Fruit fly (Drosophila melanogaster) whole organism, embryonic: ENCODE data around the gene CG5715.

ENCODE experiments used
- Adf1 ChIP-seq: fragments of 200-800 bp; sonication (Bioruptor generic); IDR thresholded peaks from 2 replicates; pipeline ENCODE4 v1.3.6; 2022; ENCODE audit warnings: missing biosample characterization, missing genetic modification characterization
- Antp ChIP-seq: fragments of 200-800 bp; sonication (Bioruptor generic); optimal IDR thresholded peaks from 3 replicates; lab custom pipeline; 2016; ENCODE audit warnings: missing biosample characterization, missing genetic modification characterization
- B-H1 ChIP-seq: fragments of 200-800 bp; sonication (Bioruptor generic); IDR thresholded peaks from 3 replicates; pipeline ENCODE4 v1.3.6; 2022; ENCODE audit warnings: missing biosample characterization, missing genetic modification characterization
- Bteb2 ChIP-seq: fragments of 200-800 bp; sonication (Bioruptor generic); optimal IDR thresholded peaks from 2 replicates; lab custom pipeline; 2016; ENCODE audit warnings: missing biosample characterization, missing genetic modification characterization
- CG10321 ChIP-seq: fragments of 200-800 bp; sonication (Bioruptor generic); IDR thresholded peaks from 2 replicates; pipeline ENCODE4 v1.3.6; 2022; ENCODE audit warnings: missing biosample characterization, missing genetic modification characterization
- CG12071 ChIP-seq: fragments of 200-800 bp; sonication (Bioruptor generic); optimal IDR thresholded peaks from 3 replicates; lab custom pipeline; 2018; ENCODE audit warnings: missing biosample characterization, mild to moderate bottlenecking, missing genetic modification characterization
- CG13296 ChIP-seq: fragments of 200-800 bp; sonication (Bioruptor generic); optimal IDR thresholded peaks from 3 replicates; lab custom pipeline; 2018; ENCODE audit warnings: missing biosample characterization, mild to moderate bottlenecking, missing genetic modification characterization
- CG16813 ChIP-seq: fragments of 200-800 bp; sonication (Bioruptor generic); IDR thresholded peaks from 3 replicates; pipeline ENCODE4 v1.3.6; 2022; ENCODE audit warnings: missing biosample characterization, missing genetic modification characterization; ENCODE audit not compliant: partially characterized antibody
- CG17612 ChIP-seq: fragments of 200-800 bp; sonication (Bioruptor generic); IDR thresholded peaks from 2 replicates; pipeline ENCODE4 v1.3.6; 2022; ENCODE audit warnings: missing biosample characterization, missing genetic modification characterization
- CG17829 ChIP-seq: fragments of 200-800 bp; optimal IDR thresholded peaks from 2 replicates; lab custom pipeline; 2019; ENCODE audit warnings: missing biosample characterization, mild to moderate bottlenecking, missing genetic modification characterization, moderate library complexity
- CG2678 ChIP-seq: fragments of 200-800 bp; sonication (Bioruptor generic); optimal IDR thresholded peaks from 3 replicates; lab custom pipeline; 2019; ENCODE audit warnings: missing biosample characterization, mild to moderate bottlenecking, missing genetic modification characterization, moderate library complexity
- CG3065 ChIP-seq: fragments of 200-800 bp; sonication (Bioruptor generic); optimal IDR thresholded peaks from 2 replicates; lab custom pipeline; 2016; ENCODE audit warnings: missing biosample characterization, missing genetic modification characterization
- CG5180 ChIP-seq: fragments of 200-800 bp; sonication (Bioruptor generic); optimal IDR thresholded peaks from 3 replicates; lab custom pipeline; 2017; ENCODE audit warnings: missing biosample characterization, missing genetic modification characterization, mild to moderate bottlenecking, moderate library complexity, missing genetic modification reagents
- CG6689 ChIP-seq: fragments of 200-800 bp; sonication (Bioruptor generic); IDR thresholded peaks from 2 replicates; pipeline ENCODE4 v1.3.6; 2022; ENCODE audit warnings: missing biosample characterization, missing genetic modification characterization
- CG6791 ChIP-seq: fragments of 200-800 bp; sonication (Bioruptor generic); IDR thresholded peaks from 3 replicates; pipeline ENCODE4 v1.3.6; 2022; ENCODE audit warnings: missing biosample characterization, missing genetic modification characterization; ENCODE audit not compliant: partially characterized antibody
- CG7987 ChIP-seq: fragments of 200-800 bp; sonication (Bioruptor generic); optimal IDR thresholded peaks from 2 replicates; lab custom pipeline; 2018; ENCODE audit warnings: missing biosample characterization, mild to moderate bottlenecking, missing genetic modification characterization, moderate library complexity
- CG8290 ChIP-seq, 3 experiments: fragments of 200-800 bp; sonication (Bioruptor generic); optimal IDR thresholded peaks; 2 replicates each; lab custom pipeline; 2016 to 2019; ENCODE audit warnings: missing biosample characterization in 3 of 3, missing genetic modification characterization in 3 of 3, mild to moderate bottlenecking in 2 of 3, moderate library complexity in 1 of 3
- Doc2 ChIP-seq: fragments of 200-800 bp; sonication (Bioruptor generic); IDR thresholded peaks from 2 replicates; pipeline ENCODE4 v1.3.6; 2022; ENCODE audit warnings: missing biosample characterization, missing genetic modification characterization
- H2.0 ChIP-seq: fragments of 200-800 bp; sonication (Bioruptor generic); IDR thresholded peaks from 2 replicates; pipeline ENCODE4 v1.3.6; 2022; ENCODE audit warnings: missing biosample characterization, missing genetic modification characterization
- HHEX ChIP-seq: fragments of 200-800 bp; sonication (Bioruptor generic); optimal IDR thresholded peaks from 3 replicates; lab custom pipeline; 2017; ENCODE audit warnings: missing biosample characterization, mild to moderate bottlenecking, missing genetic modification characterization, missing genetic modification reagents
- HmgZ ChIP-seq: fragments of 200-800 bp; sonication (Bioruptor generic); optimal IDR thresholded peaks from 2 replicates; lab custom pipeline; 2018; ENCODE audit warnings: missing biosample characterization, mild to moderate bottlenecking, missing genetic modification characterization
- Hr3 ChIP-seq: fragments of 200-800 bp; sonication (Bioruptor generic); optimal IDR thresholded peaks from 3 replicates; lab custom pipeline; 2016; ENCODE audit warnings: missing biosample characterization, missing genetic modification characterization
- MBD-R2 ChIP-seq: fragments of 200-800 bp; sonication (Bioruptor generic); IDR thresholded peaks from 2 replicates; pipeline ENCODE4 v1.3.6; 2022; ENCODE audit warnings: missing biosample characterization, missing genetic modification characterization
- Med ChIP-seq: fragments of 200-800 bp; sonication (Bioruptor generic); peaks from one replicate; lab custom pipeline; 2016; ENCODE audit warnings: missing biosample characterization, missing genetic modification characterization, mild to moderate bottlenecking, inconsistent platforms, moderate library complexity
- Nf-YA ChIP-seq: fragments of 200-800 bp; sonication (Bioruptor generic); IDR thresholded peaks from 2 replicates; pipeline ENCODE4 v1.3.6; 2022; ENCODE audit warnings: missing biosample characterization, missing genetic modification characterization
- bbx ChIP-seq: fragments of 200-800 bp; sonication (Bioruptor generic); IDR thresholded peaks from 2 replicates; pipeline ENCODE4 v1.3.6; 2022; ENCODE audit warnings: missing biosample characterization, missing genetic modification characterization; ENCODE audit not compliant: partially characterized antibody
- chif ChIP-seq, 2 experiments: fragments of 200-800 bp; sonication (Bioruptor generic); optimal IDR thresholded peaks; 3 replicates each; lab custom pipeline; 2016; ENCODE audit warnings: missing biosample characterization in 2 of 2, missing genetic modification characterization in 2 of 2
- chinmo ChIP-seq: fragments of 200-800 bp; sonication (Bioruptor generic); IDR thresholded peaks from 4 replicates; pipeline ENCODE4 v1.3.6; 2022; ENCODE audit warnings: missing biosample characterization, missing genetic modification characterization; ENCODE audit not compliant: partially characterized antibody
- ci ChIP-seq: fragments of 200-800 bp; sonication (Bioruptor generic); IDR thresholded peaks from 3 replicates; pipeline ENCODE4 v1.3.6; 2022; ENCODE audit warnings: missing biosample characterization, missing genetic modification characterization
- fd96Cb ChIP-seq: fragments of 200-800 bp; sonication (Bioruptor generic); optimal IDR thresholded peaks from 2 replicates; lab custom pipeline; 2018; ENCODE audit warnings: missing biosample characterization, mild to moderate bottlenecking, missing genetic modification characterization, moderate library complexity
- grn ChIP-seq: fragments of 200-800 bp; sonication (Bioruptor generic); optimal IDR thresholded peaks from 3 replicates; lab custom pipeline; 2017; ENCODE audit warnings: missing biosample characterization, missing genetic modification characterization
- inv ChIP-seq: fragments of 200-800 bp; sonication (Bioruptor generic); IDR thresholded peaks from 2 replicates; pipeline ENCODE4 v1.3.6; 2022; ENCODE audit warnings: missing biosample characterization, missing genetic modification characterization; ENCODE audit not compliant: partially characterized antibody
- jing ChIP-seq: fragments of 200-800 bp; sonication (Bioruptor generic); optimal IDR thresholded peaks from 2 replicates; lab custom pipeline; 2018; ENCODE audit warnings: missing biosample characterization, mild to moderate bottlenecking, missing genetic modification characterization
- jumu ChIP-seq: fragments of 200-800 bp; sonication (Bioruptor generic); optimal IDR thresholded peaks from 3 replicates; lab custom pipeline; 2016; ENCODE audit warnings: missing biosample characterization, missing genetic modification characterization
- ken ChIP-seq: fragments of 200-800 bp; sonication (Bioruptor generic); IDR thresholded peaks from 3 replicates; pipeline ENCODE4 v1.3.6; 2022; ENCODE audit warnings: missing biosample characterization, missing genetic modification characterization
- lab ChIP-seq: fragments of 200-800 bp; sonication (Bioruptor generic); optimal IDR thresholded peaks from 3 replicates; lab custom pipeline; 2017; ENCODE audit warnings: missing biosample characterization, missing genetic modification characterization, mild to moderate bottlenecking, moderate library complexity, missing genetic modification reagents
- onecut ChIP-seq: fragments of 200-800 bp; sonication (Bioruptor generic); IDR thresholded peaks from 2 replicates; pipeline ENCODE4 v1.3.6; 2022; ENCODE audit warnings: missing biosample characterization, missing genetic modification characterization
- pho ChIP-seq: fragments of 200-800 bp; sonication (Bioruptor generic); optimal IDR thresholded peaks from 2 replicates; lab custom pipeline; 2016; ENCODE audit warnings: missing biosample characterization, missing genetic modification characterization
- pum ChIP-seq: fragments of 200-800 bp; sonication (Bioruptor generic); optimal IDR thresholded peaks from 2 replicates; lab custom pipeline; 2016; ENCODE audit warnings: missing biosample characterization, missing genetic modification characterization
- scrt ChIP-seq: fragments of 200-800 bp; sonication (Bioruptor generic); optimal IDR thresholded peaks from 2 replicates; lab custom pipeline; 2018; ENCODE audit warnings: missing biosample characterization, mild to moderate bottlenecking, missing genetic modification characterization, moderate library complexity
- sens ChIP-seq: fragments of 200-800 bp; sonication (Bioruptor generic); peaks from one replicate; lab custom pipeline; 2016; ENCODE audit warnings: missing biosample characterization, missing genetic modification characterization
- sna ChIP-seq: fragments of 200-800 bp; sonication (Bioruptor generic); IDR thresholded peaks from 2 replicates; pipeline ENCODE4 v1.3.6; 2022; ENCODE audit warnings: missing biosample characterization, missing genetic modification characterization; ENCODE audit not compliant: partially characterized antibody
- stc ChIP-seq: fragments of 200-800 bp; sonication (Bioruptor generic); IDR thresholded peaks from 2 replicates; pipeline ENCODE4 v1.3.6; 2022; ENCODE audit warnings: missing biosample characterization, missing genetic modification characterization
- tgo ChIP-seq: fragments of 200-800 bp; sonication (Bioruptor generic); IDR thresholded peaks from 3 replicates; pipeline ENCODE4 v1.3.6; 2022; ENCODE audit warnings: missing biosample characterization, missing genetic modification characterization
- unc-4 ChIP-seq: fragments of 200-800 bp; sonication (Bioruptor generic); IDR thresholded peaks from 2 replicates; pipeline ENCODE4 v1.3.6; 2022; ENCODE audit warnings: missing biosample characterization, missing genetic modification characterization; ENCODE audit not compliant: partially characterized antibody
- unpg ChIP-seq: fragments of 200-800 bp; sonication (Bioruptor generic); optimal IDR thresholded peaks from 3 replicates; lab custom pipeline; 2018; ENCODE audit warnings: missing biosample characterization, mild to moderate bottlenecking, missing genetic modification characterization, moderate library complexity
- vvl ChIP-seq: fragments of 200-800 bp; sonication (Bioruptor generic); IDR thresholded peaks from 2 replicates; pipeline ENCODE4 v1.3.6; 2022; ENCODE audit warnings: missing biosample characterization, missing genetic modification characterization
- zfh1 ChIP-seq: fragments of 200-800 bp; sonication (Bioruptor generic); IDR thresholded peaks from 3 replicates; pipeline ENCODE4 v1.3.6; 2022; ENCODE audit warnings: missing biosample characterization, missing genetic modification characterization

CG5715 gene

DNA sequence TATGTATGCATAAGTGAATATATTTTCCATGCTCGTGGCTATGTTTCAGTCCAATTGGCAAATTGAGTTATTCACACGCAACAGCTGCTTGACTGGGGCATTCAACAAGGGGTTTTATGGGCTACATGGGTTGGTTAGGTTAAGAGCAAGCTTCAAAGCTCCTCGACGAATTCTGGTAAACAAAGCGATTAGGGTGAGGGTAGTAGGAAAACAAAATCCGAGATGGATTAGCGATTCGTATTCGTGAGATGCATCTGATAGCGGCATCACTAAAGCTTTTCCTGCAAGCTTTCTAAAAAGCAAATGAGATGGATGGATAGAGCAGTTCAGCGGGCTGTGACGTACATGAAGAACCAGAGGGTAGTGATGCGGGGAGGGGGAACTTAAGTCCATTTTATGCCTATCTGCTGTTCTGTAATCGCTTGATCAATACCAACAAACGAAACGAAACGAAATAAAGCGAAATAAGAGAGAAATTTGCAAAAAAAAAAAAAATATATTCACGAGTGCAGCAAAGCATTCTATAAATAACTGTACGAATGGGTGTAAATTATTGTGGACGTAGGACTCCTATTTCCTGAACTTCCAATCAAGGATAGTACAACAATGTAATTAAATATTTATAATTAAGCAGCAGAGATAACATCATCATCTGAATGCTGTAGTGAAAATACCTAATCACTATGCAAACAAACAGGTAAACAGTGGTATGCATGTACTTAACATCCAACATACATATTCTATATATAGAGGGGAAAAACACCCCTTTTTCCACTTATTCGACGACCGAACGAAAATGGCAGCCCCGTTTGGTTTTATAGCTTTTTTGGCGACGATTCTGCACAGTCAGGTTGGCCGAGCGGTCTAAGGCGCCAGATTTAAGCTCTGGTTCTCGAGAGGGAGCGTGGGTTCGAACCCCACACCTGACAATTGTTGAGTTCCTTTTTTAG, 29.5 kb downstream of the CG5715 start:
- TF ChIP-seq ci (GFP tag; lab: Robert Waterston, UW) (no peak), pho (GFP tag; lab: Kevin White, UChicago) (no peak), Adf1 (GFP tag; lab: Robert Waterston, UW) (no peak), chif (GFP tag; optimal IDR thresholded peaks at IDR 0.05; lab: Kevin White, UChicago) (no peak), CG7987 (GFP tag; lab: Kevin White, UChicago) (no peak), B-H1 (GFP tag; lab: Robert Waterston, UW) (no peak), Bteb2 (no peak), CG6791 (0 out of 3 replicates have a peak, but pooled peaks have one; percentile 6), ken (no peak), CG2678 (tag; lab: Kevin White, UChicago) (peak; percentile 14), tgo (GFP tag; lab: Robert Waterston, UW) (no peak), CG6689 (no peak), Hr3 (GFP tag; lab: Kevin White, UChicago) (no peak), bbx (GFP tag; lab: Robert Waterston, UW) (peak; percentile 18; the same call in 1 of the 2 replicates), CG5180 (GFP tag; lab: Kevin White, UChicago) (peak; percentile 45), MBD-R2 (GFP tag; lab: Robert Waterston, UW) (no peak), Med (GFP tag; lab: Kevin White, UChicago) (peak; percentile 51), fd96Cb (tag; lab: Kevin White, UChicago) (no peak), CG17612 (GFP tag; lab: Robert Waterston, UW) (no peak), sens (GFP tag; lab: Kevin White, UChicago) (peak; percentile 66), CG8290 (GFP tag; optimal IDR thresholded peaks at IDR 0.05; lab: Kevin White, UChicago) (no peak), CG8290 (tag; optimal IDR thresholded peaks at IDR 0.05; lab: Kevin White, UChicago) (peak in 1 of 2 experiments; percentile 9), CG10321 (GFP tag; lab: Robert Waterston, UW) (no peak), inv (GFP tag; lab: Robert Waterston, UW) (no peak), CG13296 (GFP tag; lab: Kevin White, UChicago) (peak; percentile 33), Nf-YA (GFP tag; lab: Robert Waterston, UW) (no peak), vvl (0 out of 2 replicates have a peak, but pooled peaks have one; percentile 1), unc-4 (peak; percentile 40; the same call in 1 of the 2 replicates), onecut (no peak), HmgZ (peak; percentile 22), sna (0 out of 2 replicates have a peak, but pooled peaks have one; percentile 30), CG17829 (no peak), scrt (GFP tag; lab: Kevin White, UChicago) (peak; percentile 96), HHEX (GFP tag; lab: Kevin White, UChicago) (peak; percentile 25), stc (GFP tag; lab: Robert Waterston, UW) (no peak), Antp (GFP tag; lab: Kevin White, UChicago) (no peak), jumu (GFP tag; lab: Kevin White, UChicago) (no peak), jing (GFP tag; lab: Kevin White, UChicago) (no peak), pum (GFP tag; lab: Kevin White, UChicago) (no peak), H2.0 (no peak), grn (GFP tag; lab: Kevin White, UChicago) (peak; percentile 34), unpg (GFP tag; lab: Kevin White, UChicago) (no peak), zfh1 (GFP tag; lab: Robert Waterston, UW) (no peak), chinmo (GFP tag; lab: Robert Waterston, UW) (0 out of 4 replicates have a peak, but pooled peaks have one; percentile 16), CG16813 (GFP tag; lab: Robert Waterston, UW) (peak; percentile 43; the same call in 2 of the 3 replicates), Doc2 (no peak), lab (peak; percentile 32), CG12071 (GFP tag; lab: Kevin White, UChicago) (no peak), CG3065 (GFP tag; lab: Kevin White, UChicago) (no peak)
